Worm (Caenorhabditis elegans): ENCODE measurements around the gene C28A5.2.

C28A5.2 gene

DNA sequence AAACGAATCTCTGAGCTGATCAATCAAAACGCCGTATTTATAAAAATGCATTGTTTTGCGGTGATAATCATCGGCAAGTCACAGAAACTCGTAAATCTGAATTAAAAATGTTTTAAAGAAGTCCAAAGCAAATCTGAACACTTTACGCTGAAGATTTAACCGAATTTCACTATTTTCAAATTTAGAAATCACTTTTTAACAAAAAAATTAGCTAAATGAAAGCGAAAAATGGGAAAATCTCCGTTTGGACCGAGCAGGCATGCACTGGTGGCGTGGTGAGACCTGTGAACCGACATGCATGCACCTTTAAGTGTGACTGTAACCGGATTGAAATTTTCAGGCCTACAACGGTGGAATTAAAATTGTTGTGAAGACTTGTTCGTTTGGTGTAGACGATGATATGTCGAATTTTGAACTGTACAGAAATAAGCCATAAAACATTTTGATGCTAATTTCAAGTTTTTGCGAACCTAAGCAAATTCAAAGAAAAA lies at the start of gene C28A5.2:
C28A5.2 (minus strand) TSS at position 51 of the 491 bp plus-strand sequence.
- TF ChIP-seq ref-1 (GFP tag; conservative IDR thresholded peaks at IDR 0.05) = no peak
- TF ChIP-seq tab-1 (GFP tag; IDR thresholded peaks at IDR 0.05) = no peak
- TF ChIP-seq klf-2 (GFP tag; conservative IDR thresholded peaks at IDR 0.05) = no peak
- TF ChIP-seq ztf-29 (GFP tag; IDR thresholded peaks at IDR 0.05) = no peak
- no peak for TF ChIP-seq ztf-23 (GFP tag; IDR thresholded peaks at IDR 0.05)
- TF ChIP-seq T22C8.4 (GFP tag; IDR thresholded peaks at IDR 0.05) = no peak
- no peak for TF ChIP-seq cog-1 (tag; optimal IDR thresholded peaks at IDR 0.05)
- no peak for TF ChIP-seq flt-1 (GFP tag; IDR thresholded peaks at IDR 0.05)
- TF ChIP-seq med-1 (GFP tag; optimal IDR thresholded peaks at IDR 0.05; ENCODE audit: insufficient read depth) = no peak

DNA sequence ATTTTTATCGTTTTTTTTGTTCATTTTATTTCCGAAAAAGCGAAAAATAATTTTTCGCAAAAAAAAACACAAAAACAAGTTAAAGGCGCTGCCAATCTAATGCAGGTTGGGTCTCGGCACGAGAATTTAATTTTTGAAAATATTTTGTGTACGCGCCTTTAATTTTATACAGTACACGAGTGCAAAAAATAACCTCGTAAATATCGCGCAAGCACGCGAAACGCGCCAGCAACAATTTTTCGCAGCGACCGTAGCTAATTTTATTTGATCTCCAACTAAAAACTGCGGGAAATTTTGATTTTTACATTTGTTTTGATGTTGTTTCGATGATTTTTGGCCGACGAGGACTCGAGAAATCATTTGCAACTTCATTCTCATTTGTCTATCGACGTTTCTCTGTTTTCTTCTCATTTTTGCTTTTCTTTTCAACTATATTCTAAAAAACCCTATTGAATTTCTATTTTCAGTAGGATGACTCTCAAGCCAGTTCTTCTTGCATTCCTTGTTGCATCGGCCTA lies 49.6 kb upstream of the C28A5.2 start, which contains the start of gene cpg-1:
cpg-1 (plus strand) TSS at position 468 of the 518 bp plus-strand sequence.
- no peak for TF ChIP-seq ref-1 (GFP tag; conservative IDR thresholded peaks at IDR 0.05)
- TF ChIP-seq ztf-23 (GFP tag; IDR thresholded peaks at IDR 0.05) = no peak
- no peak for TF ChIP-seq T22C8.4 (GFP tag; IDR thresholded peaks at IDR 0.05)
- no peak for TF ChIP-seq med-1 (GFP tag; optimal IDR thresholded peaks at IDR 0.05; ENCODE audit: insufficient read depth)
- TF ChIP-seq flt-1 (GFP tag; IDR thresholded peaks at IDR 0.05) = no peak
- no peak for TF ChIP-seq cog-1 (tag; optimal IDR thresholded peaks at IDR 0.05)
- no peak for TF ChIP-seq ztf-29 (GFP tag; IDR thresholded peaks at IDR 0.05)
- TF ChIP-seq klf-2 (GFP tag; conservative IDR thresholded peaks at IDR 0.05) = no peak

DNA sequence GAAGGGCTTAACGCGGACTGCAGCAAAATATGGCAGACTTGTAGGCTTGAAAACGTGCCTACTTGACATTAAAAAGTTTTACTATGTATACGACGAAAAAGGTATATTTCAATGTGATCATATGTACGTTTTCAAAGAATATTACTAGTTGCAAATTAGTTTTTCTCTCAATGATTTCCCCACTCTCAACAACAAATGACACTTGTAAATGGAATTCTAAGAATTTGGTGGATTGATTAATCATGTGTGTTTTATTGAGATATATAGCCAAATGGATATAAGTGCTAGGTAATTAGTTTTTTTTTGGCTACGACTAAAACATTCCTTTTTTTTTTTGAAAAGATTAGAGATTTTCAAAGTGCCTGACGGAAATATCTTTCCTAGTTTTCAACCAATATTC lies 47.9 kb upstream of the C28A5.2 start:
- TF ChIP-seq T22C8.4 (GFP tag; IDR thresholded peaks at IDR 0.05) = no peak

DNA sequence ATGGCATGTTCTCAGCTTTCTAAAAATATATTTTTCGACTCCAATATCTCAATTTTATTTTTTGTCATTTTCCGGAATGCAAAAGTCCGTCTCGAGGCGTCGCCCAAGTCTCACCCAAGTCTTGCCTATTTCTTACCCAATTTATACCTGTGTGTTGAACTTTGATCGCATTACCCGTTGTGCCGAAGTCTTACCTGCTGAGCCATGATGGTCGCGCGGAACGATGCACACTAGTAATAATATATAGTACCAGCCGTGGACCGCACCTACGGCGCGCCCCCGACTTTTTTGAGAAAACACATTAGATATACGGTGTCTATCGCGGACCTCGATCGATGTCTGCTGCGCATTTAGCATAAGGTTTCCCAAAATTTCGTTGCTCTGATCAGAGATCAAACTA lies 45.0 kb upstream of the C28A5.2 start:
- TF ChIP-seq flt-1 (GFP tag; IDR thresholded peaks at IDR 0.05) = peak; percentile 31; the same call in 1 of the 2 replicates

DNA sequence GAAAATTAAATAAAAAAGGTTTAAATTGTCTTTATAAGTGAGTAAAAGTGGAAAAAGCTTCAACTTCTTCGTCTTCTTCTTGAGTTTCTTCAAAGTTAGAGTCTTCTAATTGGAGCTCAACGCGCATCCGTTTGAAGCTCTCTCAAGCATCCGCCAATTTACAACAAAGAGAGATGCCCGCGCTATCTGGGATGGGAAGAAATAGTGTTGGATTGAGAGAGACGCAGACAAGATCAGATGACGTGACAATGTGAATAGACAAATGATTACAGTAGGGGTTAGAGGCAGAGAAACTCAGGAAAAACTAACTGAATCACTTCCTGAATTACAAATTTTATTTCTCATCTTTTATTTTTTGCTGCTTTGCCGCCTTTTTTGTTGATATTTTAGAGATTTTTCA lies 43.6 kb upstream of the C28A5.2 start:
- no peak for TF ChIP-seq tab-1 (GFP tag; IDR thresholded peaks at IDR 0.05)
- TF ChIP-seq klf-2 (GFP tag; conservative IDR thresholded peaks at IDR 0.05) = no peak
- TF ChIP-seq ztf-29 (GFP tag; IDR thresholded peaks at IDR 0.05) = no peak
- no peak for TF ChIP-seq ref-1 (GFP tag; conservative IDR thresholded peaks at IDR 0.05)
- no peak for TF ChIP-seq ztf-23 (GFP tag; IDR thresholded peaks at IDR 0.05)
- TF ChIP-seq flt-1 (GFP tag; IDR thresholded peaks at IDR 0.05) = no peak
- no peak for TF ChIP-seq med-1 (GFP tag; optimal IDR thresholded peaks at IDR 0.05; ENCODE audit: insufficient read depth)

DNA sequence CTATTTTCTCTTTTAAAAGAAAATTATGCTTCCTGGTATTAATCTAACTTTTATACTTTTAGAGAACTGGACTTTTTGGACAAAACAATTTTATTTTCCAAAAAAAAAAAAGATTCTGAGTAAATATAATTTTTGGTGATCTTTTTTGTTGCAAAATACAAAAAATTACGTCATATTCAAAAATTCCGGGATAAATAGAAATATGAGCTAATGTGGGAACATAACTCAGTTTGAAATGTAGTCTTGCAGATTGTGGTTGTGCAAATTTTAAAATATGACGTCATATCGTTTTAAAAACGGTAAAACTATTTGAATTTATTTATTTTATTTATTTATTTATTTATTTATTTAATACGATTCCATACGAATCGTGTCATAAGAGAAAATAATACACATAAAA lies 42.4 kb upstream of the C28A5.2 start:
- TF ChIP-seq ztf-29 (GFP tag; IDR thresholded peaks at IDR 0.05) = no peak
- no peak for TF ChIP-seq cog-1 (tag; optimal IDR thresholded peaks at IDR 0.05)
- TF ChIP-seq med-1 (GFP tag; optimal IDR thresholded peaks at IDR 0.05; ENCODE audit: insufficient read depth) = no peak
- TF ChIP-seq tab-1 (GFP tag; IDR thresholded peaks at IDR 0.05) = no peak
- no peak for TF ChIP-seq flt-1 (GFP tag; IDR thresholded peaks at IDR 0.05)
- no peak for TF ChIP-seq klf-2 (GFP tag; conservative IDR thresholded peaks at IDR 0.05)
- TF ChIP-seq T22C8.4 (GFP tag; IDR thresholded peaks at IDR 0.05) = no peak
- no peak for TF ChIP-seq ztf-23 (GFP tag; IDR thresholded peaks at IDR 0.05)
- no peak for TF ChIP-seq ref-1 (GFP tag; conservative IDR thresholded peaks at IDR 0.05)

DNA sequence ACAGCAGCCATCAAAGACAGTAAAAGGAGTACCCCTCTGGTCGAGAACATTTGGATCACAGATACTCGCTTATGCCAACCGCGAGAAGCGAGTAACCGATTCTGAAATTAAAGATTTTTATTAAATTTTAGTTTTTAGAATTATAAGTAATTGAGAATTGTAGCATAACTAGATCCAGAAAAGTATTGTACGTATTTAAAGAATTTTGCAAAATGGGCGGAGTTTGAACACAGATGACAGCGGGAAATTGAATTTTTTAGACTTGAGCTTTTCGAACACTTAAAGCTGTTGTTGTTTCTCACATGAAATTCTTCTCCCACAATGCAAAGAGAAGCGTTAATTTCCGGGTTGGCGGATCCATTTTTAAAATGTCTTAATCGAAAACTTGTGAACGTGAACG lies 38.1 kb upstream of the C28A5.2 start, which contains the start of gene ins-17:
ins-17 (minus strand) TSS at position 101 of the 400 bp plus-strand sequence.
- TF ChIP-seq ztf-29 (GFP tag; IDR thresholded peaks at IDR 0.05) (no peak), T22C8.4 (GFP tag; IDR thresholded peaks at IDR 0.05) (no peak), klf-2 (GFP tag; conservative IDR thresholded peaks at IDR 0.05) (no peak), flt-1 (GFP tag; IDR thresholded peaks at IDR 0.05) (no peak), ztf-23 (GFP tag; IDR thresholded peaks at IDR 0.05) (no peak), med-1 (GFP tag; optimal IDR thresholded peaks at IDR 0.05; ENCODE audit: insufficient read depth) (no peak), tab-1 (GFP tag; IDR thresholded peaks at IDR 0.05) (no peak), ref-1 (GFP tag; conservative IDR thresholded peaks at IDR 0.05) (no peak), cog-1 (tag; optimal IDR thresholded peaks at IDR 0.05) (no peak)

DNA sequence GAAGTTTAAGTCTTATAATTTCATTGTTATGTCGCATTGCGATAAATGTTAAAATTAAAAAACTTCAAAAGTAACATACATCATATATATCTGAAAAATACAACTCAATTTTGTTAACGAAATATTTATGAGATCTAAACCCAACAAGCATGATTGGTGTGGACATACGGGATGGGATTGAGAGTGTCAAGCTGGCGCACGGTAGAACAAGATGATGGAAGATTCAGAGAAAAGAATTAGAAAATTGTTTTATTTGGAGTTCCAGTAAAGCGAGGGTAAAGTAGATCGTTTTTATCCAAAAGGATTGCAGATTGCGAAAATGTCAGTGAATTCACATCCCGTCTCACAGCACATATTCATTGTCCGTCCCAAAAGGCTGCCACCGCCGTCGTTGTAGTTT lies 37.5 kb upstream of the C28A5.2 start:
- TF ChIP-seq cog-1 (tag; optimal IDR thresholded peaks at IDR 0.05) (no peak), ztf-29 (GFP tag; IDR thresholded peaks at IDR 0.05) (no peak), ztf-23 (GFP tag; IDR thresholded peaks at IDR 0.05) (no peak), tab-1 (GFP tag; IDR thresholded peaks at IDR 0.05) (no peak), ref-1 (GFP tag; conservative IDR thresholded peaks at IDR 0.05) (no peak), med-1 (GFP tag; optimal IDR thresholded peaks at IDR 0.05; ENCODE audit: insufficient read depth) (no peak), flt-1 (GFP tag; IDR thresholded peaks at IDR 0.05) (no peak), T22C8.4 (GFP tag; IDR thresholded peaks at IDR 0.05) (no peak)

DNA sequence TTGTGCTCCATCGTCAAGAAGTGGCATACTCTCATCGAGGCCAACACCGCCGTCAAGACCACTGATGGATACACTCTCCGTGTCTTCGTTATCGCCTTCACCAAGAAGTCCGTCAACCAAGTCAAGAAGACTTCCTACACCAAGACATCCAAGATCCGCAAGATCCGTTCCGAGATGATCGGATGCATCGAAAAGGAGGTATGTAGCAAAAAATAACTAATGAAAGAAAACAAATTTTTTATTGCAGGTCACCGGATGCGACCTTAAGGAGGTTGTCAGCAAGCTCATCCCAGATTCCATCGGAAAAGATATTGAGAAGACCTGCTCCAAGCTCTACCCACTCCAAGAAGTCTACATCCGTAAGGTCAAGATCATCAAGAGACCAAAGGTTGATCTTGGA lies 37.0 kb upstream of the C28A5.2 start:
- TF ChIP-seq flt-1 (GFP tag; IDR thresholded peaks at IDR 0.05) = no peak
- no peak for TF ChIP-seq tab-1 (GFP tag; IDR thresholded peaks at IDR 0.05)
- TF ChIP-seq ztf-23 (GFP tag; IDR thresholded peaks at IDR 0.05) = no peak
- no peak for TF ChIP-seq T22C8.4 (GFP tag; IDR thresholded peaks at IDR 0.05)
- TF ChIP-seq ztf-29 (GFP tag; IDR thresholded peaks at IDR 0.05) = no peak
- TF ChIP-seq klf-2 (GFP tag; conservative IDR thresholded peaks at IDR 0.05) = no peak
- no peak for TF ChIP-seq ref-1 (GFP tag; conservative IDR thresholded peaks at IDR 0.05)

DNA sequence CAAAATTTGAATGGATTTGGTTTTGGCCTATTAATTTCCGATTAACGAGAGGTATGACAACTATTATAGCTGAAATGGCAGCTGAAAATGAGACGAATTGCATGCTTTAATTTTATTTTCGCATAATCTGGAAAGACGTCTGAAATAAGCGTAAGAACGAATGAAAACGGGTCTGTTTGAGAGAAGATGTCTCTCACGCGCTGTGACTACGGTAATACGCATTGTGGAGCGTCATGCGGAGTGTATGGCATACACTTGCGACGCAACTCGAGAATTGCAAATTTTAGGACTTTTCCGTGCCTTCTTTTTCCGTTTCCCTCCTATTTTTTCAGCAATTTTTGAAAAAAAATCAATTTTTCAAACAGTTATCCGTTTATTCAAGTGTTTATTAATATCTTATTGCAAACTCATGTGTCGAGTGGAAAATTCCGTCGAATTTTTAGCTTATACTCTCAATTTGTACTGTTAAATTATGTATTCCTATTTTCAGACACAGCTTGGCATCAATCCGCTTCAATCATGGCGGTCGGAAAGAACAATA lies 36.2 kb upstream of the C28A5.2 start, which contains the start of gene rps-1:
rps-1 (plus strand) TSS at position 491 of the 541 bp plus-strand sequence.
- 0 out of 2 replicates have a peak, but pooled peaks have one; percentile 44 for TF ChIP-seq klf-2 (GFP tag; conservative IDR thresholded peaks at IDR 0.05)
- TF ChIP-seq cog-1 (tag; optimal IDR thresholded peaks at IDR 0.05) = peak; percentile 83
- no peak for TF ChIP-seq ref-1 (GFP tag; conservative IDR thresholded peaks at IDR 0.05)
- peak; percentile 29 for TF ChIP-seq T22C8.4 (GFP tag; IDR thresholded peaks at IDR 0.05)
- TF ChIP-seq flt-1 (GFP tag; IDR thresholded peaks at IDR 0.05) = peak; percentile 89
- peak; percentile 70 for TF ChIP-seq ztf-29 (GFP tag; IDR thresholded peaks at IDR 0.05)
- TF ChIP-seq med-1 (GFP tag; optimal IDR thresholded peaks at IDR 0.05; ENCODE audit: insufficient read depth) = peak; percentile 22
- peak; percentile 89 for TF ChIP-seq ztf-23 (GFP tag; IDR thresholded peaks at IDR 0.05)
- no peak for TF ChIP-seq tab-1 (GFP tag; IDR thresholded peaks at IDR 0.05)

Data from whole organism, midembryonic.